Worm (Caenorhabditis elegans): ENCODE results near the gene srx-120.
A peak's percentile ranks its signal among the peaks of the same experiment; 100 is the strongest.

Gene srx-120

ce11 chrII:12508650-12509049, 22.4 kb upstream of the srx-120 start, which contains the start of gene srh-67:
Gene srh-67, plus strand, starts transcription at chrII:12508950.
- TF ChIP-seq fkh-10 (GFP tag; optimal IDR thresholded peaks at IDR 0.05): no peak
- TF ChIP-seq nfya-1 (tag; optimal IDR thresholded peaks at IDR 0.05; ENCODE audit: insufficient read depth): no peak
- no peak for TF ChIP-seq jun-1 (tag; optimal IDR thresholded peaks at IDR 0.05)
- no peak for TF ChIP-seq nhr-237 (tag; optimal IDR thresholded peaks at IDR 0.05)
- no peak for TF ChIP-seq zag-1 (tag; optimal IDR thresholded peaks at IDR 0.05)
- TF ChIP-seq ztf-11 (tag; optimal IDR thresholded peaks at IDR 0.05): no peak
- no peak for TF ChIP-seq fkh-2 (tag; optimal IDR thresholded peaks at IDR 0.05)
- TF ChIP-seq ceh-16 (tag; optimal IDR thresholded peaks at IDR 0.05): no peak
- no peak for TF ChIP-seq pha-4 (tag; optimal IDR thresholded peaks at IDR 0.05)
- no peak for TF ChIP-seq nhr-11 (tag; optimal IDR thresholded peaks at IDR 0.05)
- no peak for TF ChIP-seq ceh-28 (tag; optimal IDR thresholded peaks at IDR 0.05)
- TF ChIP-seq ZK546.5 (tag; optimal IDR thresholded peaks at IDR 0.05): no peak
- no peak for TF ChIP-seq elt-1 (tag; optimal IDR thresholded peaks at IDR 0.05)
- no peak for TF ChIP-seq nhr-23 (tag; optimal IDR thresholded peaks at IDR 0.05)

- TF ChIP-seq skn-1 (tag; optimal IDR thresholded peaks at IDR 0.05): no peak
Observed at ce11 chrII:12511866-12512265, 19.2 kb upstream of the srx-120 start, which contains the start of gene srh-73. Gene srh-73, plus strand, starts transcription at chrII:12512166.

ce11 chrII:12514620-12515019, 16.4 kb upstream of the srx-120 start, which contains the start of gene srh-69:
Gene srh-69, minus strand, starts transcription at chrII:12514720.
- TF ChIP-seq egl-5 (tag; optimal IDR thresholded peaks at IDR 0.05) (no peak), tbx-2 (tag; optimal IDR thresholded peaks at IDR 0.05) (no peak), zag-1 (tag; optimal IDR thresholded peaks at IDR 0.05) (no peak), elt-2 (tag; optimal IDR thresholded peaks at IDR 0.05) (no peak), nhr-43 (tag; optimal IDR thresholded peaks at IDR 0.05; ENCODE audit: poor library complexity, severe bottlenecking) (no peak), pha-4 (tag; optimal IDR thresholded peaks at IDR 0.05) (no peak), nhr-77 (tag; optimal IDR thresholded peaks at IDR 0.05) (no peak), hmg-11 (tag; optimal IDR thresholded peaks at IDR 0.05) (no peak), R02D3.7 (tag; optimal IDR thresholded peaks at IDR 0.05) (no peak), daf-12 (tag; optimal IDR thresholded peaks at IDR 0.05) (no peak), nhr-67 (tag; optimal IDR thresholded peaks at IDR 0.05) (no peak), nhr-23 (tag; optimal IDR thresholded peaks at IDR 0.05) (no peak), fos-1 (tag; optimal IDR thresholded peaks at IDR 0.05) (no peak), ZK546.5 (tag; optimal IDR thresholded peaks at IDR 0.05) (no peak), fkh-2 (tag; optimal IDR thresholded peaks at IDR 0.05) (no peak)

ce11 chrII:12516313-12516712, 14.7 kb upstream of the srx-120 start, which contains the start of gene srh-61:
Gene srh-61, minus strand, starts transcription at chrII:12516413.
- no peak for TF ChIP-seq nhr-23 (tag; optimal IDR thresholded peaks at IDR 0.05)
- no peak for TF ChIP-seq lin-39 (tag; optimal IDR thresholded peaks at IDR 0.05)
- no peak for TF ChIP-seq elt-2 (tag; optimal IDR thresholded peaks at IDR 0.05)
- TF ChIP-seq egl-27 (tag; optimal IDR thresholded peaks at IDR 0.05): no peak

DNA sequence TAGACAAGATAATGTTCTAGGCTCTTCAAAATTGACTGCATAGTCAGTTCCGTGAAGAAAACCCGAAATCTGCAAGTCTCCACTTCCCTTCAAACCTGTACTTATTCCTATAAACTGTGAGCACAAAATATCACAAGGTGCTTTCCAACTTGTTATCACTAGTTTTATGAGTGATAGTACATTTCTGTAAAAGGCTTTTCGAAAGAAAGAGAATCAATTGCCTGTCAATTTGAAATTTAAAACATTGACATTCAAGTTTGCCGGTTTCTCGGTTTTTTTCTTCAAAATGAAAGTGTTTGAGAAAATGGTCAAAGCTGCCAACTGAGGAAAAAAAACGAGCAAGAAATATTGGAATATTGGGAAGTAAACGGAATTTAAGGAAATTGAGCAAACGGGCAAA, 13.1 kb upstream of the srx-120 start:
- TF ChIP-seq elt-2 (tag; optimal IDR thresholded peaks at IDR 0.05) (peak; percentile 12), pqm-1 (tag; optimal IDR thresholded peaks at IDR 0.05) (peak; percentile 28), pha-4 (tag; optimal IDR thresholded peaks at IDR 0.05) (no peak)

ce11 chrII:12518809-12519344, 12.2 kb upstream of the srx-120 start, which contains the start of gene srh-70:
Gene srh-70, minus strand, starts transcription at chrII:12518859.
- no peak for TF ChIP-seq nhr-67 (tag; optimal IDR thresholded peaks at IDR 0.05)
- no peak for TF ChIP-seq fos-1 (tag; optimal IDR thresholded peaks at IDR 0.05)
- TF ChIP-seq nhr-25 (tag; optimal IDR thresholded peaks at IDR 0.05): no peak
- no peak for TF ChIP-seq ceh-82 (tag; optimal IDR thresholded peaks at IDR 0.05)
- TF ChIP-seq nhr-237 (tag; optimal IDR thresholded peaks at IDR 0.05): no peak
- TF ChIP-seq elt-2 (tag; optimal IDR thresholded peaks at IDR 0.05): peak; percentile 99
- TF ChIP-seq pqm-1 (tag; optimal IDR thresholded peaks at IDR 0.05): peak; percentile 89
- no peak for TF ChIP-seq egl-27 (tag; optimal IDR thresholded peaks at IDR 0.05)
- no peak for TF ChIP-seq nhr-28 (tag; optimal IDR thresholded peaks at IDR 0.05)
- TF ChIP-seq unc-62 (GFP tag; optimal IDR thresholded peaks at IDR 0.05): no peak
- TF ChIP-seq nfya-1 (tag; optimal IDR thresholded peaks at IDR 0.05; ENCODE audit: insufficient read depth): peak; percentile 25
